Fruit fly (Drosophila melanogaster): ENCODE results near the gene sgl.

The sgl gene

DNA sequence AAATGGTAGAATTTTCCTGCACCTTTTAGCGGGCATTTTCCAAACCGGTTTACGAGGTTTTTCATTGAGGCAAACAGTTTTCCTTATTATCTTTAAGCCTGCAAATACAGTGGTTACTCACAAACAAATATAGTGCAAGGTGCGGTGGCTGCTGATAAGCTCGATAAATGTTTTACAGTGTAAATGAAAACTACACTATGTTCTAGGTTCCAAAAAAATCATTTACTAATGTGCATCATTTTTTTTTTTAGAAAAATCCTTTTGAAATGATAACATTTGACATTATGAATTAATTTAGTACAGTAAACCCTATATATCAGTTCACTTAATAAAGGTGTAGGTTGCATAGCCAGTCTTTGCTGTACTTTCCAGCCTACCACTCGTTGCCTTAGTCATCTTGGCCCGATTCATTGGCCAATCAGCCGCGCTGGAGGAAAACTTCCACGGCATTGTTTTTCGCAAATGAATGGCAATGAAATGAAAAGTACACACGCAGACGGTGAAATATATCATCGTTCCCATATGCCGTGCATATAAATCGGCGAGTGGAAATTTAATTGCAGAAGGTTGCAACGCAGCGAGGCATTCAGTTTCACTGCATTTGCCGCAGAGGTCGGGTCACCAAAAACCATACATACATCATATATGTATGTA, 13.6 kb upstream of the sgl start (continued):
- TF ChIP-seq CG13296 (GFP tag; optimal IDR thresholded peaks at IDR 0.05) (no peak), Ssrp (tag; optimal IDR thresholded peaks at IDR 0.05) (peak; percentile 10), Optix (GFP tag; IDR thresholded peaks at IDR 0.05) (no peak), en (GFP tag; optimal IDR thresholded peaks at IDR 0.05) (no peak), CG11504 (tag; optimal IDR thresholded peaks at IDR 0.05) (peak; percentile 27), CG10543 (GFP tag; optimal IDR thresholded peaks at IDR 0.05) (no peak), ab (GFP tag; optimal IDR thresholded peaks at IDR 0.05) (no peak), gem (tag; optimal IDR thresholded peaks at IDR 0.05) (peak; percentile 39), dmrt11E (tag; optimal IDR thresholded peaks at IDR 0.05) (peak; percentile 27), CG11247 (GFP tag; IDR thresholded peaks at IDR 0.05) (no peak), CG12391 (tag; optimal IDR thresholded peaks at IDR 0.05) (peak; percentile 16), CG15269 (tag; optimal IDR thresholded peaks at IDR 0.05) (peak; percentile 3), slp2 (GFP tag; optimal IDR thresholded peaks at IDR 0.05) (peak; percentile 13), slbo (GFP tag; IDR thresholded peaks at IDR 0.05) (no peak), CG6254 (GFP tag; optimal IDR thresholded peaks at IDR 0.05) (no peak)

DNA sequence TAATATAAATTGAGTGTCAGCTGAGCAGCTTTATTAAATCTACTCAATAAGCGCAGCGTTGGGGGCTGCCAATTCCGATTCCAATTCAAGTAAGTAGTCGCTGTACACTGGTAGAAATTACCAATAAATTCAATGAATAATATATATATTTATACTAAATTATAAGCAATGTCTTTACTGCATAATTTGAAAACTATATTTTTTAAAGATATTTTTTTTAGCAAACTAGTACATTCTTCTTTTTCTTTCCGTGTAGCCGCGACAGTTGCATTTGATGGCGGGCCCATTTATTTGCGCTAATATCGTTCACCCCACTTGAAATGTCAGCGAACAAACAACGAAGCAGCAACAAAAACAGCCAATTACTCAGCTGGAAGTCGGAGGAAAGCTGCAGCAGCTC, 12.8 kb upstream of the sgl start:
- TF ChIP-seq tgo (GFP tag; IDR thresholded peaks at IDR 0.05), result peak; percentile 62
- TF ChIP-seq Hey (tag; optimal IDR thresholded peaks at IDR 0.05), result no peak
- TF ChIP-seq CG9932 (GFP tag; IDR thresholded peaks at IDR 0.05), result no peak
- TF ChIP-seq CG9876 (GFP tag; optimal IDR thresholded peaks at IDR 0.05), result no peak
- peak in 1 of 2 experiments; percentile 26 for TF ChIP-seq Eip74EF (GFP tag; optimal IDR thresholded peaks at IDR 0.05)
- TF ChIP-seq pho (GFP tag; optimal IDR thresholded peaks at IDR 0.05), result no peak
- TF ChIP-seq gro (GFP tag; optimal IDR thresholded peaks at IDR 0.05), result no peak
- peak; percentile 61 for TF ChIP-seq CG4424 (GFP tag; optimal IDR thresholded peaks at IDR 0.05)
- TF ChIP-seq Dip3 (GFP tag; optimal IDR thresholded peaks at IDR 0.05), result no peak
- TF ChIP-seq GATAe (GFP tag; conservative IDR thresholded peaks at IDR 0.05), result no peak; the same call in 1 of the 2 replicates
- TF ChIP-seq Kr (GFP tag; optimal IDR thresholded peaks at IDR 0.05), result no peak
- TF ChIP-seq dysf (GFP tag; IDR thresholded peaks at IDR 0.05), result peak; percentile 64; the same call in 2 of the 3 replicates
- TF ChIP-seq Xbp1 (GFP tag; optimal IDR thresholded peaks at IDR 0.05), result peak; percentile 60
- no peak for TF ChIP-seq CG42726 (GFP tag; IDR thresholded peaks at IDR 0.05; ENCODE audit: partially characterized antibody)
- TF ChIP-seq Drgx (GFP tag; IDR thresholded peaks at IDR 0.05), result peak; percentile 85
- no peak for TF ChIP-seq CG17912 (GFP tag; optimal IDR thresholded peaks at IDR 0.05)
- TF ChIP-seq pita (GFP tag; optimal IDR thresholded peaks at IDR 0.05), result no peak
- TF ChIP-seq slbo (GFP tag; IDR thresholded peaks at IDR 0.05), result peak; percentile 67
- TF ChIP-seq Mes4 (GFP tag; optimal IDR thresholded peaks at IDR 0.05), result no peak
- peak in 1 of 2 experiments; percentile 18 for TF ChIP-seq dpn (GFP tag; optimal IDR thresholded peaks at IDR 0.05)
- TF ChIP-seq CG11695 (GFP tag; IDR thresholded peaks at IDR 0.05), result peak; percentile 70
- peak; percentile 61 for TF ChIP-seq Asciz (GFP tag; optimal IDR thresholded peaks at IDR 0.05)
- peak; percentile 16 for TF ChIP-seq CG4707 (GFP tag; optimal IDR thresholded peaks at IDR 0.05)
- TF ChIP-seq CG4820 (GFP tag; optimal IDR thresholded peaks at IDR 0.05), result peak; percentile 31
- no peak for TF ChIP-seq Nf-YC (tag; optimal IDR thresholded peaks at IDR 0.05)
- no peak for TF ChIP-seq CG2120 (GFP tag; optimal IDR thresholded peaks at IDR 0.05)
- peak; percentile 77 for TF ChIP-seq zfh1 (GFP tag; IDR thresholded peaks at IDR 0.05)
- peak; percentile 29 for TF ChIP-seq HHEX (GFP tag; optimal IDR thresholded peaks at IDR 0.05)
- peak; percentile 57 for TF ChIP-seq Fer1 (GFP tag; optimal IDR thresholded peaks at IDR 0.05)
- TF ChIP-seq ems (GFP tag; optimal IDR thresholded peaks at IDR 0.05), result no peak
- TF ChIP-seq Oaz (GFP tag; IDR thresholded peaks at IDR 0.05), result no peak
- TF ChIP-seq Elba2 (GFP tag; optimal IDR thresholded peaks at IDR 0.05), result no peak
- TF ChIP-seq CG1602 (GFP tag; optimal IDR thresholded peaks at IDR 0.05), result peak; percentile 39
- TF ChIP-seq CG17802 (tag; optimal IDR thresholded peaks at IDR 0.05), result no peak
- peak; percentile 54 for TF ChIP-seq CoRest (tag; optimal IDR thresholded peaks at IDR 0.05)
- no peak for TF ChIP-seq Ets65A (GFP tag)

All from whole organism, embryonic.